Fruit fly (Drosophila melanogaster) whole organism, embryonic: ENCODE data around the gene PH4alphaNE2.

Source experiments
- Ada2b ChIP-seq: fragments of 200-800 bp; sonication (Bioruptor generic); IDR thresholded peaks from 2 replicates; pipeline ENCODE4 v1.3.6; 2022; ENCODE audit warnings: missing biosample characterization, missing genetic modification characterization
- Aef1 ChIP-seq: fragments of 200-800 bp; sonication (Bioruptor generic); IDR thresholded peaks from 3 replicates; pipeline ENCODE4 v1.3.6; 2022; ENCODE audit warnings: missing biosample characterization, missing genetic modification characterization
- CG1024 ChIP-seq: fragments of 200-800 bp; sonication (Bioruptor generic); IDR thresholded peaks from 2 replicates; pipeline ENCODE4 v1.3.6; 2022; ENCODE audit warnings: missing biosample characterization, missing genetic modification characterization
- CG10654 ChIP-seq: fragments of 200-800 bp; sonication (Bioruptor generic); optimal IDR thresholded peaks from 2 replicates; lab custom pipeline; 2016; ENCODE audit warnings: missing biosample characterization, missing genetic modification characterization
- CG12071 ChIP-seq: fragments of 200-800 bp; sonication (Bioruptor generic); optimal IDR thresholded peaks from 3 replicates; lab custom pipeline; 2018; ENCODE audit warnings: missing biosample characterization, mild to moderate bottlenecking, missing genetic modification characterization
- CG17829 ChIP-seq: fragments of 200-800 bp; optimal IDR thresholded peaks from 2 replicates; lab custom pipeline; 2019; ENCODE audit warnings: missing biosample characterization, mild to moderate bottlenecking, missing genetic modification characterization, moderate library complexity
- CG32532 ChIP-seq: fragments of 200-800 bp; sonication (Bioruptor generic); IDR thresholded peaks from 2 replicates; pipeline ENCODE4 v1.3.6; 2022; ENCODE audit warnings: missing biosample characterization, missing genetic modification characterization
- CG3281 ChIP-seq: fragments of 200-800 bp; sonication (Bioruptor generic); optimal IDR thresholded peaks from 3 replicates; lab custom pipeline; 2017; ENCODE audit warnings: missing biosample characterization, mild to moderate bottlenecking, missing genetic modification characterization
- CG42726 ChIP-seq: fragments of 200-800 bp; sonication (Bioruptor generic); IDR thresholded peaks from 2 replicates; pipeline ENCODE4 v1.3.6; 2022; ENCODE audit warnings: missing biosample characterization, missing genetic modification characterization; ENCODE audit not compliant: partially characterized antibody
- CG6175 ChIP-seq: fragments of 200-800 bp; sonication (Bioruptor generic); IDR thresholded peaks from 3 replicates; pipeline ENCODE4 v1.3.6; 2022; ENCODE audit warnings: missing biosample characterization, missing genetic modification characterization
- CG6689 ChIP-seq: fragments of 200-800 bp; sonication (Bioruptor generic); IDR thresholded peaks from 2 replicates; pipeline ENCODE4 v1.3.6; 2022; ENCODE audit warnings: missing biosample characterization, missing genetic modification characterization
- CG9215 ChIP-seq: fragments of 200-800 bp; sonication (Bioruptor generic); IDR thresholded peaks from 2 replicates; pipeline ENCODE4 v1.3.6; 2022; ENCODE audit warnings: missing biosample characterization, missing genetic modification characterization
- CkIIα-i1 ChIP-seq: fragments of 200-800 bp; sonication (Bioruptor generic); IDR thresholded peaks from 2 replicates; pipeline ENCODE4 v1.3.6; 2022; ENCODE audit warnings: missing biosample characterization, missing genetic modification characterization
- Doc2 ChIP-seq: fragments of 200-800 bp; sonication (Bioruptor generic); IDR thresholded peaks from 2 replicates; pipeline ENCODE4 v1.3.6; 2022; ENCODE audit warnings: missing biosample characterization, missing genetic modification characterization
- Drgx ChIP-seq: fragments of 200-800 bp; sonication (Bioruptor generic); IDR thresholded peaks from 2 replicates; pipeline ENCODE4 v1.3.6; 2022; ENCODE audit warnings: missing biosample characterization, missing genetic modification characterization
- ERR ChIP-seq: fragments of 200-800 bp; sonication (Bioruptor generic); optimal IDR thresholded peaks from 2 replicates; lab custom pipeline; 2016; ENCODE audit warnings: missing biosample characterization, missing genetic modification characterization
- Ets65A ChIP-seq: fragments of 200-800 bp; sonication (Bioruptor generic); peaks from one replicate; lab custom pipeline; 2016; ENCODE audit warnings: missing biosample characterization, missing genetic modification characterization
- Gsc ChIP-seq: fragments of 200-800 bp; sonication (Bioruptor generic); IDR thresholded peaks from 2 replicates; pipeline ENCODE4 v1.3.6; 2022; ENCODE audit warnings: missing biosample characterization, missing genetic modification characterization
- HLH4C ChIP-seq: fragments of 200-800 bp; sonication (Bioruptor generic); IDR thresholded peaks from 3 replicates; pipeline ENCODE4 v1.3.6; 2022; ENCODE audit warnings: missing biosample characterization, missing genetic modification characterization; ENCODE audit not compliant: partially characterized antibody
- Hr39 ChIP-seq: fragments of >200 bp; optimal IDR thresholded peaks from 2 replicates; lab custom pipeline; 2017
- Hr78 ChIP-seq, 2 experiments: fragments of 200-800 bp in 1 of 2; fragments of >200 bp in 1 of 2; sonication (Bioruptor generic) in 1 of 2; optimal IDR thresholded peaks; 2 replicates each; lab custom pipeline; 2017 to 2019; ENCODE audit warnings: missing biosample characterization in 2 of 2, missing genetic modification characterization in 2 of 2, mild to moderate bottlenecking in 1 of 2, moderate library complexity in 1 of 2
- Med ChIP-seq: fragments of 200-800 bp; sonication (Bioruptor generic); peaks from one replicate; lab custom pipeline; 2016; ENCODE audit warnings: missing biosample characterization, missing genetic modification characterization, mild to moderate bottlenecking, inconsistent platforms, moderate library complexity
- NC2β ChIP-seq: fragments of 200-800 bp; sonication (Bioruptor generic); optimal IDR thresholded peaks from 2 replicates; lab custom pipeline; 2016; ENCODE audit warnings: missing biosample characterization, missing genetic modification characterization
- Rfx ChIP-seq: fragments of 200-800 bp; sonication (Bioruptor generic); IDR thresholded peaks from 2 replicates; pipeline ENCODE4 v1.3.6; 2022; ENCODE audit warnings: missing biosample characterization, missing genetic modification characterization
- TFAM ChIP-seq: fragments of 200-800 bp; sonication (Bioruptor generic); optimal IDR thresholded peaks from 2 replicates; lab custom pipeline; 2017; ENCODE audit warnings: missing biosample characterization, missing genetic modification characterization, inconsistent platforms
- bcd ChIP-seq: fragments of 200-800 bp; sonication (Bioruptor generic); optimal IDR thresholded peaks from 2 replicates; lab custom pipeline; 2017; ENCODE audit warnings: missing biosample characterization, mild to moderate bottlenecking, missing genetic modification characterization
- dimm ChIP-seq: fragments of 200-800 bp; sonication (Bioruptor generic); IDR thresholded peaks from 2 replicates; pipeline ENCODE4 v1.3.6; 2022; ENCODE audit warnings: missing biosample characterization, missing genetic modification characterization
- disco-r ChIP-seq: fragments of 200-800 bp; sonication (Bioruptor generic); optimal IDR thresholded peaks from 2 replicates; lab custom pipeline; 2016; ENCODE audit warnings: missing biosample characterization, missing genetic modification characterization
- dpn ChIP-seq, 2 experiments: fragments of 200-800 bp; sonication (Bioruptor generic); optimal IDR thresholded peaks; 3 replicates each; lab custom pipeline; 2016; ENCODE audit warnings: missing biosample characterization in 2 of 2, missing genetic modification characterization in 2 of 2
- fu2 ChIP-seq: fragments of 200-800 bp; sonication (Bioruptor generic); optimal IDR thresholded peaks from 2 replicates; lab custom pipeline; 2016; ENCODE audit warnings: missing biosample characterization, missing genetic modification characterization
- gcm2 ChIP-seq: fragments of 200-800 bp; sonication (Bioruptor generic); optimal IDR thresholded peaks from 2 replicates; lab custom pipeline; 2016; ENCODE audit warnings: missing biosample characterization, missing genetic modification characterization
- gfzf ChIP-seq: fragments of 200-800 bp; sonication (Bioruptor generic); optimal IDR thresholded peaks from 2 replicates; lab custom pipeline; 2016; ENCODE audit warnings: missing biosample characterization, mild to moderate bottlenecking, missing genetic modification characterization, moderate library complexity
- phol ChIP-seq: fragments of 200-800 bp; sonication (Bioruptor generic); optimal IDR thresholded peaks from 3 replicates; lab custom pipeline; 2018; ENCODE audit warnings: missing biosample characterization, mild to moderate bottlenecking, missing genetic modification characterization, moderate library complexity
- seq ChIP-seq: fragments of 200-800 bp; sonication (Bioruptor generic); IDR thresholded peaks from 2 replicates; pipeline ENCODE4 v1.3.6; 2022; ENCODE audit warnings: missing biosample characterization, missing genetic modification characterization
- sisA ChIP-seq: fragments of 200-800 bp; sonication (Bioruptor generic); IDR thresholded peaks from 2 replicates; pipeline ENCODE4 v1.3.6; 2022; ENCODE audit warnings: missing biosample characterization, missing genetic modification characterization
- sr ChIP-seq: fragments of 200-800 bp; sonication (Bioruptor generic); IDR thresholded peaks from 3 replicates; pipeline ENCODE4 v1.3.6; 2022; ENCODE audit warnings: missing biosample characterization, missing genetic modification characterization
- tna ChIP-seq: fragments of 200-800 bp; sonication (Bioruptor generic); IDR thresholded peaks from 2 replicates; pipeline ENCODE4 v1.3.6; 2022; ENCODE audit warnings: missing biosample characterization, missing genetic modification characterization; ENCODE audit not compliant: partially characterized antibody

PH4alphaNE2 gene

DNA sequence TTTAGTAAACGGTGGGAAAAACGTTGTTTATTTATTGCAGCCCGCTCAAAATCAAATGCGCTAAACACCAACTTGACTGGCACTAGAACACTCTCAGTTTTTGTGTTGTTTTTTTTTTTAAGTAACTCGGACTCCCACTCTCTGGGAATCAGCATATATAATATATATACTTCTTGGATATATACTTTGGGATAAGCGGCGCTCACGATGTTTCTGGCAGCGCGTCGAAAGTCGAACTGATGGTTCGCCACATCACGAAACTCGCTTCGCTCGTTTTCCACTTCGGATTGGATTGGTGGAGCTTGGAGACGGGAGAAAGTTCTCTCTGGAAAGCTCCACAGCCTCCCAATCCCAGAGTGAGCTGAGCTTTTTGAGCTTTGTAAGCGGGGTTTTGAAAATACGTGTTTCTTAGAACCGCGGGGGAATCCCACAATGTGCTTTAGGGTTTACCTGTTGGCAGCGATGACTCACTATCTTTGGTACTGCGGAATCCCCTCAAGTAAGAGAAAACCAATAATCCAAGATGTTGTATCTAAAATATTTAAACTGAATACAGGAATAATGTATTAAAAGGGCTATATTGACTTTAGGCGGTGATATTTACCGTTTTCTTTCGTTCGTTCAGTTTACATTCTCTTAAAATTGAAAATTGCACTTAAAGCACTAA, 14.9 kb upstream of the PH4alphaNE2 start, which contains the start of gene jdp (continued):
- no peak for TF ChIP-seq CG12071
- no peak for TF ChIP-seq HLH4C (GFP tag; lab: Robert Waterston, UW)
- no peak for TF ChIP-seq NC2β
- 0 out of 2 replicates have a peak, but pooled peaks have one; percentile 50 for TF ChIP-seq CG42726 (GFP tag; lab: Robert Waterston, UW)
- TF ChIP-seq Rfx, result peak; percentile 49; the same call in 1 of the 2 replicates
- TF ChIP-seq CG6175 (GFP tag; lab: Robert Waterston, UW), result 0 out of 3 replicates have a peak, but pooled peaks have one; percentile 7
- TF ChIP-seq phol (tag; lab: Kevin White, UChicago), result no peak
- TF ChIP-seq ERR, result no peak
- no peak for TF ChIP-seq CG1024 (GFP tag; lab: Robert Waterston, UW)
- peak; percentile 52; the same call in 1 of the 3 replicates for TF ChIP-seq sr (GFP tag; lab: Robert Waterston, UW)
- TF ChIP-seq seq, result no peak
- TF ChIP-seq Doc2 (GFP tag; lab: Robert Waterston, UW), result no peak
- TF ChIP-seq fu2 (GFP tag; lab: Kevin White, UChicago), result no peak
- TF ChIP-seq gcm2, result no peak

DNA sequence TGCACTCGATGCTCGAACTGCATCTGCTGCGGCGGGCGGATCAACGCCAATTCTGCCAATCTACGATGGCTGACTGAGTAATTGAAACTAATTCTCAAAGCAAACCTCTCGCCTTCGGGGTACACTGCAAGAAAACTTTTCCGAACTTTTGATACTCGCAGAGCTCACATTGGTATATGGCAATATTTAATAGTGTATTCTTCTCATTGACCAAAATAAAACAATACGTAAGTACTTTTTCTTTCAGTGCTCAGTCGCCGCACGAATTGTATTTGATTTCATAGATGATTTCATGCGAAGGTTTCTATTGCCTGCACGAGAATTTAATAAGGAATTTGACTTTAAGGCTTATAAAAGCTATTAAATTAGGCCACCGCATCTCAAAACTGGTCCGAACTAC, 13.6 kb upstream of the PH4alphaNE2 start:
- TF ChIP-seq Drgx, result peak; percentile 26; the same call in 1 of the 2 replicates
- no peak for TF ChIP-seq Hr39
- TF ChIP-seq gfzf (GFP tag; lab: Kevin White, UChicago), result no peak
- no peak for TF ChIP-seq dpn (GFP tag; optimal IDR thresholded peaks at IDR 0.05; lab: Kevin White, UChicago)
- TF ChIP-seq disco-r (GFP tag; lab: Kevin White, UChicago), result no peak
- peak; percentile 12; the same call in 1 of the 3 replicates for TF ChIP-seq Aef1 (GFP tag; lab: Robert Waterston, UW)
- no peak for TF ChIP-seq CG32532 (GFP tag; lab: Robert Waterston, UW)
- TF ChIP-seq Ada2b (GFP tag; lab: Robert Waterston, UW), result 0 out of 2 replicates have a peak, but pooled peaks have one; percentile 21
- TF ChIP-seq sisA (GFP tag; lab: Robert Waterston, UW), result 0 out of 2 replicates have a peak, but pooled peaks have one; percentile 3
- TF ChIP-seq Ets65A (GFP tag; lab: Kevin White, UChicago), result peak; percentile 56
- TF ChIP-seq CG6689 (GFP tag; lab: Robert Waterston, UW), result no peak
- peak; percentile 63 for TF ChIP-seq Med (GFP tag; lab: Kevin White, UChicago)
- no peak for TF ChIP-seq tna (GFP tag; lab: Robert Waterston, UW)

DNA sequence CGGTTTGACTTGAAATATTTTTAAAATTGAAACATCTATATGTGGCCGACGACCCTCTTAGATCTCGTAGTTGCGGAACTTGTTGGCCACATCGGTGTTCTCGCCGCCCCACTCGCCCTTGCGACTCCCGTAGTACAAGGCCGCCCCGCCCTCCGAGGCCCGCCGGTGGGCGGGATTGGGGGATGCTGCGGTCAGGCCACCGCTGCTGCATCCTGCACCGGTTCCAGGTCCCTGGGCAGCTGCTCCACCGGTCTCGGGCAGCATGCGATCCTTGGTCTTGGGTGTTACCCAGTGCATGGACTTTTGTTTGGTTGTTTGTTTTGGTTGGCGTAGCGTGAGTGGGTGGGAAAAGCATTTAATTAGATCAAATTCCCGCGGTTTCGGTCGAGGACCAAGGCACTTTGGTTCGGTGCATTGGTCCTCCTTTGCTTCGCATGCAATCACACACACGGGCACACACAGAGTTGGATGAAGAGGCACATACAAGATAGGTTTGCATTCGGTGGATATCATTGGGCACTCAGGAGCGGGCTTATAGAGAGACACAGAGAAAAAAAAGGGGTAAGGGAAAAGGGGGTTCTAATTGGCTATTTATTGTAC, 6.4 kb upstream of the PH4alphaNE2 start:
- TF ChIP-seq Ets65A (GFP tag; lab: Kevin White, UChicago) (peak; percentile 90), Gsc (GFP tag; lab: Robert Waterston, UW) (0 out of 2 replicates have a peak, but pooled peaks have one; percentile 9), CG17829 (no peak), CkIIα-i1 (GFP tag; lab: Robert Waterston, UW) (no peak), CG3281 (GFP tag; lab: Kevin White, UChicago) (no peak), dimm (GFP tag; lab: Robert Waterston, UW) (peak; percentile 21; the same call in 1 of the 2 replicates), CG9215 (GFP tag; lab: Robert Waterston, UW) (no peak), Hr39 (peak; percentile 78), TFAM (GFP tag; lab: Kevin White, UChicago) (no peak)

DNA sequence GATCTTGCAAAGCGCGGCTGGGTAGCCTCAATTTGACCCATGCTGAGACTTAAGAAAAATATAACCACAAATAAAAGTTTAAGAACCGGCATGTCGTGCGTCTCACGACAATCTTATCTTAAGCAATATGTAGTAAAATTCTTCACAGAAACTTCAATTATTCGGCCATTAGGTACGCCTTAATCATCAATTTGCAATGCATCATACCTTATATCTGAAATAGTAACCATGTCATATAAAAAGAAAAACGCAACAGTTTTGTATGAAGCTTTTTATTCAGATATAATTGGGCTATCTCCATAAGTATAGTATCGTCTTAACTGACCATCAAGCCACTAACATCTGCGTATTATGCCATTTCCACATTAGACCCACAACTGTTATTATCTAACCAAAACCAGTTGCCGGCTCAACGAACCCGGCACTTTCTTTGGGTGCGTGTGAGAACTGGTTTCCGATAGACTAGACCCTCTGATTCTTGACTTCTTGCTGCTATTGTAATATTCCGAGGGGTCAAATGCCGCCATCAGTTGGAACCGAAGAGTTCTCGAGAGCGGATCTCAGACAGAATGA, 2.3 kb upstream of the PH4alphaNE2 start, which contains the start of the genes CG31524 and CG9698:
Gene CG31524, minus strand, starts transcription at position 101 of the 573 bp plus-strand sequence.
Gene CG9698, plus strand, starts transcription at position 523 of the 573 bp plus-strand sequence.
- TF ChIP-seq bcd (GFP tag; lab: Kevin White, UChicago), result no peak
- no peak for TF ChIP-seq CG10654
- TF ChIP-seq Hr78 (GFP tag; optimal IDR thresholded peaks at IDR 0.05; lab: Kevin White, UChicago), result peak in 1 of 2 experiments; percentile 44
